Fruit fly (Drosophila melanogaster) whole organism, prepupa: ENCODE measurements around the gene bun.

Experiments used
- Blimp-1 ChIP-seq: fragments of 200-800 bp; sonication (Bioruptor generic); optimal IDR thresholded peaks from 3 replicates; lab custom pipeline; 2017; ENCODE audit warnings: missing biosample characterization, missing genetic modification characterization, mild to moderate bottlenecking, moderate library complexity, missing genetic modification reagents
- CG10669 ChIP-seq: fragments of 200-800 bp; sonication (Bioruptor generic); optimal IDR thresholded peaks from 3 replicates; lab custom pipeline; 2018; ENCODE audit warnings: missing biosample characterization, mild to moderate bottlenecking, missing genetic modification characterization, moderate library complexity
- CG11294 ChIP-seq: fragments of 200-800 bp; sonication (Bioruptor generic); IDR thresholded peaks from 2 replicates; pipeline ENCODE4 v1.3.6; 2022; ENCODE audit warnings: missing biosample characterization, missing genetic modification characterization
- CG11762 ChIP-seq: fragments of 200-800 bp; sonication (Bioruptor generic); optimal IDR thresholded peaks from 3 replicates; lab custom pipeline; 2016; ENCODE audit warnings: missing biosample characterization, missing genetic modification characterization; ENCODE audit not compliant: insufficient read depth
- CG11902 ChIP-seq: fragments of 200-800 bp; sonication (Bioruptor generic); optimal IDR thresholded peaks from 3 replicates; lab custom pipeline; 2016; ENCODE audit warnings: missing biosample characterization, missing genetic modification characterization
- CG15336 ChIP-seq: fragments of 200-800 bp; sonication (Bioruptor generic); IDR thresholded peaks from 2 replicates; pipeline ENCODE4 v1.3.6; 2022; ENCODE audit warnings: missing biosample characterization, missing genetic modification characterization
- CG1621 ChIP-seq: fragments of 200-800 bp; sonication (Bioruptor generic); optimal IDR thresholded peaks from 3 replicates; lab custom pipeline; 2018; ENCODE audit warnings: missing biosample characterization, mild to moderate bottlenecking, missing genetic modification characterization
- CG16779 ChIP-seq: fragments of 200-800 bp; sonication (Bioruptor generic); optimal IDR thresholded peaks from 3 replicates; lab custom pipeline; 2017; ENCODE audit warnings: missing biosample characterization, mild to moderate bottlenecking, missing genetic modification characterization
- CG3032 ChIP-seq: fragments of 200-800 bp; optimal IDR thresholded peaks from 2 replicates; lab custom pipeline; 2019; ENCODE audit warnings: missing biosample characterization, mild to moderate bottlenecking, missing genetic modification characterization, moderate library complexity
- CG31627 ChIP-seq: fragments of 200-800 bp; sonication (Bioruptor generic); optimal IDR thresholded peaks from 3 replicates; lab custom pipeline; 2016; ENCODE audit warnings: missing biosample characterization, missing genetic modification characterization
- CG32006 ChIP-seq: fragments of 200-800 bp; sonication (Bioruptor generic); optimal IDR thresholded peaks from 3 replicates; lab custom pipeline; 2017; ENCODE audit warnings: missing biosample characterization, mild to moderate bottlenecking, missing genetic modification characterization
- CG34406 ChIP-seq: fragments of 200-800 bp; sonication (Bioruptor generic); optimal IDR thresholded peaks from 3 replicates; lab custom pipeline; 2016; ENCODE audit warnings: missing biosample characterization, missing genetic modification characterization
- CG3919 ChIP-seq: fragments of 200-800 bp; sonication (Bioruptor generic); optimal IDR thresholded peaks from 3 replicates; lab custom pipeline; 2016; ENCODE audit warnings: missing biosample characterization, missing genetic modification characterization
- CG4318 ChIP-seq: fragments of 200-800 bp; sonication (Bioruptor generic); optimal IDR thresholded peaks from 3 replicates; lab custom pipeline; 2017; ENCODE audit warnings: missing biosample characterization, mild to moderate bottlenecking, missing genetic modification characterization
- CG6163 ChIP-seq: fragments of 200-800 bp; sonication (Bioruptor generic); IDR thresholded peaks from 3 replicates; pipeline ENCODE4 v1.3.6; 2022; ENCODE audit warnings: missing biosample characterization, missing genetic modification characterization
- CG6276 ChIP-seq: fragments of 200-800 bp; sonication (Bioruptor generic); optimal IDR thresholded peaks from 2 replicates; lab custom pipeline; 2017; ENCODE audit warnings: missing biosample characterization, mild to moderate bottlenecking, missing genetic modification characterization
- CG6792 ChIP-seq: fragments of 200-800 bp; sonication (Bioruptor generic); optimal IDR thresholded peaks from 3 replicates; lab custom pipeline; 2016; ENCODE audit warnings: missing biosample characterization, missing genetic modification characterization
- CG6808 ChIP-seq: fragments of 200-800 bp; sonication (Bioruptor generic); optimal IDR thresholded peaks from 3 replicates; lab custom pipeline; 2017; ENCODE audit warnings: missing biosample characterization, missing genetic modification characterization, mild to moderate bottlenecking, moderate library complexity, missing genetic modification reagents
- CG6854 ChIP-seq: fragments of 200-800 bp; sonication (Bioruptor generic); optimal IDR thresholded peaks from 2 replicates; lab custom pipeline; 2017; ENCODE audit warnings: missing biosample characterization, mild to moderate bottlenecking, missing genetic modification characterization
- CG7368 ChIP-seq: fragments of 200-800 bp; sonication (Bioruptor generic); optimal IDR thresholded peaks from 3 replicates; lab custom pipeline; 2016; ENCODE audit warnings: missing biosample characterization, missing genetic modification characterization
- CG8119 ChIP-seq: fragments of 200-800 bp; sonication (Bioruptor generic); IDR thresholded peaks from 3 replicates; pipeline ENCODE4 v1.3.6; 2022; ENCODE audit warnings: missing biosample characterization, missing genetic modification characterization
- CG8319 ChIP-seq: fragments of 200-800 bp; sonication (Bioruptor generic); optimal IDR thresholded peaks from 3 replicates; lab custom pipeline; 2016; ENCODE audit warnings: missing biosample characterization, missing genetic modification characterization
- CG9139 ChIP-seq: fragments of 200-800 bp; sonication (Bioruptor generic); optimal IDR thresholded peaks from 3 replicates; lab custom pipeline; 2017; ENCODE audit warnings: missing biosample characterization, mild to moderate bottlenecking, missing genetic modification characterization
- Eip75B ChIP-seq: fragments of 200-800 bp; sonication (Bioruptor generic); optimal IDR thresholded peaks from 3 replicates; lab custom pipeline; 2016; ENCODE audit warnings: missing biosample characterization, missing genetic modification characterization
- Eip78C ChIP-seq: fragments of 200-800 bp; sonication (Bioruptor generic); peaks from one replicate; lab custom pipeline; 2016; ENCODE audit warnings: missing biosample characterization, missing genetic modification characterization
- Eip93F ChIP-seq: fragments of 200-800 bp; sonication (Bioruptor generic); optimal IDR thresholded peaks from 2 replicates; lab custom pipeline; 2016; ENCODE audit warnings: missing biosample characterization, mild to moderate bottlenecking, missing genetic modification characterization
- Ets96B ChIP-seq: fragments of 200-800 bp; optimal IDR thresholded peaks from 2 replicates; lab custom pipeline; 2019; ENCODE audit warnings: missing biosample characterization, mild to moderate bottlenecking, missing genetic modification characterization, moderate library complexity
- Gug ChIP-seq: fragments of 200-800 bp; sonication (Bioruptor generic); IDR thresholded peaks from 2 replicates; pipeline ENCODE4 v1.3.6; 2022; ENCODE audit warnings: missing biosample characterization, missing genetic modification characterization
- Hr38 ChIP-seq: sonication (Bioruptor generic); optimal IDR thresholded peaks from 2 replicates; lab custom pipeline; 2016; ENCODE audit warnings: missing biosample characterization, missing genetic modification characterization
- Hr39 ChIP-seq: fragments of 200-800 bp; sonication (Bioruptor generic); optimal IDR thresholded peaks from 2 replicates; lab custom pipeline; 2016; ENCODE audit warnings: missing biosample characterization, missing genetic modification characterization
- Hr4 ChIP-seq: fragments of 200-800 bp; sonication (Bioruptor generic); optimal IDR thresholded peaks from 3 replicates; lab custom pipeline; 2016; ENCODE audit warnings: missing biosample characterization, missing genetic modification characterization
- Lpt ChIP-seq: fragments of 200-800 bp; sonication (Bioruptor generic); optimal IDR thresholded peaks from 3 replicates; lab custom pipeline; 2016; ENCODE audit warnings: missing biosample characterization, missing genetic modification characterization
- Sox102F ChIP-seq: fragments of 200-800 bp; sonication (Bioruptor generic); optimal IDR thresholded peaks from 2 replicates; lab custom pipeline; 2016; ENCODE audit warnings: missing biosample characterization, mild to moderate bottlenecking, missing genetic modification characterization
- Sox14 ChIP-seq: fragments of 200-800 bp; sonication (Bioruptor generic); optimal IDR thresholded peaks from 3 replicates; lab custom pipeline; 2016; ENCODE audit warnings: missing biosample characterization, missing genetic modification characterization
- Sox15 ChIP-seq: fragments of 200-800 bp; sonication (Bioruptor generic); optimal IDR thresholded peaks from 3 replicates; lab custom pipeline; 2016; ENCODE audit warnings: missing biosample characterization, missing genetic modification characterization
- achi ChIP-seq: fragments of 200-800 bp; sonication (Bioruptor generic); optimal IDR thresholded peaks from 3 replicates; lab custom pipeline; 2016; ENCODE audit warnings: missing biosample characterization, missing genetic modification characterization
- acj6 ChIP-seq: fragments of 200-800 bp; sonication (Bioruptor generic); optimal IDR thresholded peaks from 3 replicates; lab custom pipeline; 2016; ENCODE audit warnings: missing biosample characterization, missing genetic modification characterization
- cyc ChIP-seq: fragments of 200-800 bp; sonication (Bioruptor generic); optimal IDR thresholded peaks from 3 replicates; lab custom pipeline; 2016; ENCODE audit warnings: missing biosample characterization, missing genetic modification characterization
- dac ChIP-seq: fragments of 200-800 bp; sonication (Bioruptor generic); optimal IDR thresholded peaks from 2 replicates; lab custom pipeline; 2017; ENCODE audit warnings: missing biosample characterization, mild to moderate bottlenecking, missing genetic modification characterization
- dsx ChIP-seq: fragments of 200-800 bp; optimal IDR thresholded peaks from 3 replicates; lab custom pipeline; 2019; ENCODE audit warnings: missing biosample characterization, mild to moderate bottlenecking, missing genetic modification characterization, moderate library complexity; ENCODE audit not compliant: poor library complexity, severe bottlenecking
- eg ChIP-seq: fragments of 200-800 bp; sonication (Bioruptor generic); IDR thresholded peaks from 3 replicates; pipeline ENCODE4 v1.3.6; 2022; ENCODE audit warnings: missing biosample characterization, missing genetic modification characterization
- fd59A ChIP-seq: fragments of 200-800 bp; sonication (Bioruptor generic); optimal IDR thresholded peaks from 2 replicates; lab custom pipeline; 2017; ENCODE audit warnings: missing biosample characterization, mild to moderate bottlenecking, missing genetic modification characterization, missing genetic modification reagents
- fd85E ChIP-seq: fragments of 200-800 bp; sonication (Bioruptor generic); optimal IDR thresholded peaks from 3 replicates; lab custom pipeline; 2016; ENCODE audit warnings: missing biosample characterization, missing genetic modification characterization
- lz ChIP-seq: fragments of 200-800 bp; sonication (Bioruptor generic); optimal IDR thresholded peaks from 3 replicates; lab custom pipeline; 2016; ENCODE audit warnings: missing biosample characterization, missing genetic modification characterization
- net ChIP-seq: fragments of 200-800 bp; sonication (Bioruptor generic); optimal IDR thresholded peaks from 3 replicates; lab custom pipeline; 2016; ENCODE audit warnings: missing biosample characterization, missing genetic modification characterization
- pdm3 ChIP-seq: fragments of 200-800 bp; sonication (Bioruptor generic); optimal IDR thresholded peaks from 3 replicates; lab custom pipeline; 2016; ENCODE audit warnings: missing biosample characterization, missing genetic modification characterization
- salr ChIP-seq, 2 experiments: fragments of 200-800 bp; sonication (Bioruptor generic); optimal IDR thresholded peaks; 3 replicates each; lab custom pipeline; 2016 to 2018; ENCODE audit warnings: missing biosample characterization in 2 of 2, missing genetic modification characterization in 2 of 2, mild to moderate bottlenecking in 1 of 2
- spab ChIP-seq: fragments of 200-800 bp; sonication (Bioruptor generic); optimal IDR thresholded peaks from 2 replicates; lab custom pipeline; 2017; ENCODE audit warnings: missing biosample characterization, mild to moderate bottlenecking, missing genetic modification characterization, missing genetic modification reagents
- ss ChIP-seq, 2 experiments: fragments of 200-800 bp; sonication (Bioruptor generic); optimal IDR thresholded peaks; 2 replicates in 1 of 2; 3 replicates in 1 of 2; lab custom pipeline; 2017 to 2018; ENCODE audit warnings: mild to moderate bottlenecking in 2 of 2, missing biosample characterization in 2 of 2, missing genetic modification characterization in 2 of 2, moderate library complexity in 1 of 2
- svp ChIP-seq: fragments of 200-800 bp; sonication (Bioruptor generic); peaks from one replicate; lab custom pipeline; 2016; ENCODE audit warnings: missing biosample characterization, missing genetic modification characterization
- topi ChIP-seq: fragments of 200-800 bp; sonication (Bioruptor generic); optimal IDR thresholded peaks from 3 replicates; lab custom pipeline; 2016; ENCODE audit warnings: missing biosample characterization, missing genetic modification characterization
- vri ChIP-seq: fragments of 200-800 bp; sonication (Bioruptor generic); optimal IDR thresholded peaks from 3 replicates; lab custom pipeline; 2016; ENCODE audit warnings: missing biosample characterization, mild to moderate bottlenecking, missing genetic modification characterization

bun gene

dm6 chr2L:12543107-12543615, 3.2 kb downstream of the bun start:
- peak; percentile 46 for TF ChIP-seq CG32006 (GFP tag; lab: Kevin White, UChicago)
- TF ChIP-seq CG11902 = no peak
- peak; percentile 83 for TF ChIP-seq CG6854 (GFP tag; lab: Kevin White, UChicago)
- TF ChIP-seq CG15336 (GFP tag; lab: Robert Waterston, UW) = peak; percentile 78
- no peak for TF ChIP-seq vri (GFP tag; lab: Kevin White, UChicago)
- TF ChIP-seq Eip93F = no peak
- no peak for TF ChIP-seq Hr4
- TF ChIP-seq CG8119 (GFP tag; lab: Robert Waterston, UW) = peak; percentile 76; the same call in 2 of the 3 replicates
- peak; percentile 70 for TF ChIP-seq CG6276 (GFP tag; lab: Kevin White, UChicago)
- TF ChIP-seq Lpt (GFP tag; lab: Kevin White, UChicago) = peak; percentile 72
- TF ChIP-seq lz = no peak
- TF ChIP-seq Ets96B (tag; lab: Kevin White, UChicago) = peak; percentile 20
- no peak for TF ChIP-seq CG34406 (GFP tag; lab: Kevin White, UChicago)
- peak; percentile 12 for TF ChIP-seq topi (GFP tag; lab: Kevin White, UChicago)
- TF ChIP-seq CG11762 = no peak
- peak; percentile 47; the same call in 1 of the 2 replicates for TF ChIP-seq CG11294 (GFP tag; lab: Robert Waterston, UW)
- TF ChIP-seq ss (GFP tag; optimal IDR thresholded peaks at IDR 0.05; lab: Kevin White, UChicago) = peak; percentile 71 to 75
- TF ChIP-seq CG31627 (GFP tag; lab: Kevin White, UChicago) = no peak
- TF ChIP-seq CG6792 (GFP tag; lab: Kevin White, UChicago) = peak; percentile 13
- TF ChIP-seq salr (GFP tag; optimal IDR thresholded peaks at IDR 0.05; lab: Kevin White, UChicago) = peak in 1 of 2 experiments; percentile 34
- no peak for TF ChIP-seq Hr39 (GFP tag; lab: Kevin White, UChicago)
- TF ChIP-seq Sox15 (GFP tag; lab: Kevin White, UChicago) = no peak
- TF ChIP-seq Blimp-1 (GFP tag; lab: Kevin White, UChicago) = peak; percentile 26
- peak; percentile 84 for TF ChIP-seq dsx
- TF ChIP-seq Eip75B = peak; percentile 31
- TF ChIP-seq svp (GFP tag; lab: Kevin White, UChicago) = peak; percentile 71
- peak; percentile 84 for TF ChIP-seq CG9139 (GFP tag; lab: Kevin White, UChicago)
- peak; percentile 69 for TF ChIP-seq Gug
- peak; percentile 46 for TF ChIP-seq CG1621
- TF ChIP-seq Sox14 (GFP tag; lab: Kevin White, UChicago) = peak; percentile 52
- peak; percentile 7 for TF ChIP-seq CG3032 (tag; lab: Kevin White, UChicago)
- peak; percentile 40 for TF ChIP-seq CG7368 (GFP tag; lab: Kevin White, UChicago)
- peak; percentile 2 for TF ChIP-seq Sox102F (GFP tag; lab: Kevin White, UChicago)
- TF ChIP-seq CG6163 (GFP tag; lab: Robert Waterston, UW) = peak; percentile 86
- no peak for TF ChIP-seq cyc (GFP tag; lab: Kevin White, UChicago)
- peak; percentile 84; the same call in 2 of the 3 replicates for TF ChIP-seq eg (GFP tag; lab: Robert Waterston, UW)
- TF ChIP-seq Hr38 = no peak
- TF ChIP-seq CG4318 (GFP tag; lab: Kevin White, UChicago) = no peak
- TF ChIP-seq CG6808 (GFP tag; lab: Kevin White, UChicago) = peak; percentile 57
- TF ChIP-seq achi (GFP tag; lab: Kevin White, UChicago) = peak; percentile 69
- peak; percentile 83 for TF ChIP-seq fd85E
- TF ChIP-seq net = peak; percentile 45
- TF ChIP-seq spab (GFP tag; lab: Kevin White, UChicago) = peak; percentile 32
- peak; percentile 24 for TF ChIP-seq CG10669 (GFP tag; lab: Kevin White, UChicago)
- TF ChIP-seq acj6 (GFP tag; lab: Kevin White, UChicago) = no peak
- peak; percentile 55 for TF ChIP-seq CG3919 (GFP tag; lab: Kevin White, UChicago)
- TF ChIP-seq Eip78C = peak; percentile 33
- TF ChIP-seq dac (GFP tag; lab: Kevin White, UChicago) = no peak
- TF ChIP-seq CG8319 (GFP tag; lab: Kevin White, UChicago) = no peak
- peak; percentile 83 for TF ChIP-seq CG16779 (tag; lab: Kevin White, UChicago)
- TF ChIP-seq pdm3 (GFP tag; lab: Kevin White, UChicago) = no peak
- no peak for TF ChIP-seq fd59A
